Fruit fly (Drosophila melanogaster) Kc167 (cell line): ENCODE results near the gene klar.

Experiments used
- Myc ChIP-seq: fragments of >200 bp; optimal IDR thresholded peaks from 2 replicates; lab custom pipeline; 2017; ENCODE audit warnings: missing external identifiers
- Sin3A ChIP-seq: fragments of >200 bp; optimal IDR thresholded peaks from 2 replicates; lab custom pipeline; 2018; ENCODE audit warnings: missing external identifiers
- h ChIP-seq: fragments of >200 bp; optimal IDR thresholded peaks from 3 replicates; lab custom pipeline; 2018; ENCODE audit warnings: missing external identifiers
- insv ChIP-seq: fragments of >200 bp; optimal IDR thresholded peaks from 3 replicates; lab custom pipeline; 2018; ENCODE audit warnings: missing external identifiers
- psq ChIP-seq: fragments of >200 bp; optimal IDR thresholded peaks from 2 replicates; lab custom pipeline; 2017; ENCODE audit warnings: missing external identifiers
- ttk ChIP-seq: sonication (Bioruptor generic); optimal IDR thresholded peaks from 2 replicates; lab custom pipeline; 2017; ENCODE audit warnings: missing external identifiers

The klar gene

dm6 chr3L:548304-549198 lies 8.1 kb upstream of the klar start:
- no peak for TF ChIP-seq psq (lab: Kevin White, UChicago)
- no peak for TF ChIP-seq insv (lab: Kevin White, UChicago)
- no peak for TF ChIP-seq Myc (lab: Kevin White, UChicago)
- no peak for TF ChIP-seq Sin3A (lab: Kevin White, UChicago)

- TF ChIP-seq Sin3A (lab: Kevin White, UChicago): no peak
- no peak for TF ChIP-seq psq (lab: Kevin White, UChicago)
- TF ChIP-seq h (lab: Kevin White, UChicago): no peak
- TF ChIP-seq ttk (lab: Kevin White, UChicago): no peak
- no peak for TF ChIP-seq Myc (lab: Kevin White, UChicago)
- TF ChIP-seq insv (lab: Kevin White, UChicago): no peak
Observed at dm6 chr3L:546819-547441, 6.5 kb upstream of the klar start.

- no peak for TF ChIP-seq psq (lab: Kevin White, UChicago)
- TF ChIP-seq h (lab: Kevin White, UChicago): no peak
- TF ChIP-seq insv (lab: Kevin White, UChicago): no peak
- TF ChIP-seq Myc (lab: Kevin White, UChicago): no peak
- no peak for TF ChIP-seq Sin3A (lab: Kevin White, UChicago)
- no peak for TF ChIP-seq ttk (lab: Kevin White, UChicago)
Observed at dm6 chr3L:545512-546161, 5.2 kb upstream of the klar start.

- TF ChIP-seq Myc (lab: Kevin White, UChicago) (no peak), insv (lab: Kevin White, UChicago) (no peak), psq (lab: Kevin White, UChicago) (no peak), Sin3A (lab: Kevin White, UChicago) (no peak), h (lab: Kevin White, UChicago) (no peak), ttk (lab: Kevin White, UChicago) (no peak)
Observed at dm6 chr3L:544203-544602, 3.8 kb upstream of the klar start.

dm6 chr3L:542863-543635 lies 2.6 kb upstream of the klar start, which contains the start of the genes Cypl and Hipk:
TSS of gene Cypl (minus strand) at chr3L:542931.
TSS of gene Hipk (plus strand) at chr3L:543060.
- TF ChIP-seq insv (lab: Kevin White, UChicago): no peak
- TF ChIP-seq Myc (lab: Kevin White, UChicago): no peak
- TF ChIP-seq ttk (lab: Kevin White, UChicago): no peak
- TF ChIP-seq Sin3A (lab: Kevin White, UChicago): no peak
- no peak for TF ChIP-seq psq (lab: Kevin White, UChicago)
- no peak for TF ChIP-seq h (lab: Kevin White, UChicago)

dm6 chr3L:540089-540407 lies 366 bp downstream of the klar start:
- TF ChIP-seq ttk (lab: Kevin White, UChicago) (no peak), h (lab: Kevin White, UChicago) (no peak), Myc (lab: Kevin White, UChicago) (no peak), insv (lab: Kevin White, UChicago) (no peak), psq (lab: Kevin White, UChicago) (no peak), Sin3A (lab: Kevin White, UChicago) (no peak)

dm6 chr3L:539383-540088 lies 878 bp downstream of the klar start:
- TF ChIP-seq Myc (lab: Kevin White, UChicago) (no peak), insv (lab: Kevin White, UChicago) (no peak), h (lab: Kevin White, UChicago) (no peak), psq (lab: Kevin White, UChicago) (no peak), ttk (lab: Kevin White, UChicago) (no peak), Sin3A (lab: Kevin White, UChicago) (no peak)

- TF ChIP-seq insv (lab: Kevin White, UChicago) (no peak), Myc (lab: Kevin White, UChicago) (no peak), psq (lab: Kevin White, UChicago) (no peak), Sin3A (lab: Kevin White, UChicago) (no peak), ttk (lab: Kevin White, UChicago) (no peak), h (lab: Kevin White, UChicago) (no peak)
Observed at dm6 chr3L:536104-536503, 4.3 kb downstream of the klar start.

dm6 chr3L:533807-534206 lies 6.6 kb downstream of the klar start:
- no peak for TF ChIP-seq h (lab: Kevin White, UChicago)
- TF ChIP-seq Sin3A (lab: Kevin White, UChicago): no peak
- TF ChIP-seq psq (lab: Kevin White, UChicago): no peak
- TF ChIP-seq ttk (lab: Kevin White, UChicago): no peak
- no peak for TF ChIP-seq insv (lab: Kevin White, UChicago)
- TF ChIP-seq Myc (lab: Kevin White, UChicago): no peak
